Fruit fly (Drosophila melanogaster) whole organism, embryonic: ENCODE measurements around the gene loqs.

Experiments
- Aef1 ChIP-seq: fragments of 200-800 bp; sonication (Bioruptor generic); IDR thresholded peaks from 3 replicates; pipeline ENCODE4 v1.3.6; 2022; ENCODE audit warnings: missing biosample characterization, missing genetic modification characterization
- Antp ChIP-seq: fragments of 200-800 bp; sonication (Bioruptor generic); optimal IDR thresholded peaks from 3 replicates; lab custom pipeline; 2016; ENCODE audit warnings: missing biosample characterization, missing genetic modification characterization
- B-H1 ChIP-seq: fragments of 200-800 bp; sonication (Bioruptor generic); IDR thresholded peaks from 3 replicates; pipeline ENCODE4 v1.3.6; 2022; ENCODE audit warnings: missing biosample characterization, missing genetic modification characterization
- B-H2 ChIP-seq: fragments of 200-800 bp; sonication (Bioruptor generic); optimal IDR thresholded peaks from 2 replicates; lab custom pipeline; 2018; ENCODE audit warnings: missing biosample characterization, mild to moderate bottlenecking, missing genetic modification characterization
- CG10321 ChIP-seq: fragments of 200-800 bp; sonication (Bioruptor generic); IDR thresholded peaks from 2 replicates; pipeline ENCODE4 v1.3.6; 2022; ENCODE audit warnings: missing biosample characterization, missing genetic modification characterization
- CG10366 ChIP-seq: fragments of 200-800 bp; sonication (Bioruptor generic); IDR thresholded peaks from 2 replicates; pipeline ENCODE4 v1.3.6; 2022; ENCODE audit warnings: missing biosample characterization, missing genetic modification characterization
- CG10543 ChIP-seq: fragments of 200-800 bp; sonication (Bioruptor generic); optimal IDR thresholded peaks from 3 replicates; lab custom pipeline; 2017; ENCODE audit warnings: missing biosample characterization, mild to moderate bottlenecking, missing genetic modification characterization, moderate library complexity
- CG10979 ChIP-seq: fragments of 200-800 bp; sonication (Bioruptor generic); optimal IDR thresholded peaks from 2 replicates; lab custom pipeline; 2018; ENCODE audit warnings: missing biosample characterization, mild to moderate bottlenecking, missing genetic modification characterization, moderate library complexity
- CG11247 ChIP-seq: fragments of 200-800 bp; sonication (Bioruptor generic); IDR thresholded peaks from 2 replicates; pipeline ENCODE4 v1.3.6; 2022; ENCODE audit warnings: missing biosample characterization, missing genetic modification characterization
- CG12155 ChIP-seq: fragments of 200-800 bp; sonication (Bioruptor generic); optimal IDR thresholded peaks from 3 replicates; lab custom pipeline; 2016; ENCODE audit warnings: missing biosample characterization, missing genetic modification characterization
- CG12659 ChIP-seq: fragments of 200-800 bp; sonication (Bioruptor generic); optimal IDR thresholded peaks from 3 replicates; lab custom pipeline; 2017; ENCODE audit warnings: mild to moderate bottlenecking, missing biosample characterization, missing genetic modification reagents, missing genetic modification characterization
- CG13296 ChIP-seq: fragments of 200-800 bp; sonication (Bioruptor generic); optimal IDR thresholded peaks from 3 replicates; lab custom pipeline; 2018; ENCODE audit warnings: missing biosample characterization, mild to moderate bottlenecking, missing genetic modification characterization
- CG14710 ChIP-seq: fragments of 200-800 bp; sonication (Bioruptor generic); optimal IDR thresholded peaks from 3 replicates; lab custom pipeline; 2019; ENCODE audit warnings: missing biosample characterization, mild to moderate bottlenecking, missing genetic modification characterization, moderate library complexity
- CG14965 ChIP-seq: fragments of 200-800 bp; sonication (Bioruptor generic); optimal IDR thresholded peaks from 2 replicates; lab custom pipeline; 2016; ENCODE audit warnings: missing biosample characterization, missing genetic modification characterization, borderline replicate concordance
- CG1602 ChIP-seq: fragments of 200-800 bp; sonication (Bioruptor generic); optimal IDR thresholded peaks from 3 replicates; lab custom pipeline; 2016; ENCODE audit warnings: missing biosample characterization, missing genetic modification characterization
- CG17361 ChIP-seq: fragments of 200-800 bp; sonication (Bioruptor generic); IDR thresholded peaks from 3 replicates; pipeline ENCODE4 v1.3.6; 2022; ENCODE audit warnings: missing biosample characterization, missing genetic modification characterization
- CG2116 ChIP-seq: fragments of 200-800 bp; sonication (Bioruptor generic); optimal IDR thresholded peaks from 3 replicates; lab custom pipeline; 2018; ENCODE audit warnings: missing biosample characterization, mild to moderate bottlenecking, missing genetic modification characterization
- CG2120 ChIP-seq: fragments of 200-800 bp; sonication (Bioruptor generic); optimal IDR thresholded peaks from 3 replicates; lab custom pipeline; 2016; ENCODE audit warnings: missing biosample characterization, missing genetic modification characterization
- CG4424 ChIP-seq: fragments of 200-800 bp; sonication (Bioruptor generic); optimal IDR thresholded peaks from 3 replicates; lab custom pipeline; 2016; ENCODE audit warnings: missing biosample characterization, missing genetic modification characterization
- CG5953 ChIP-seq: fragments of 200-800 bp; sonication (Bioruptor generic); IDR thresholded peaks from 2 replicates; pipeline ENCODE4 v1.3.6; 2022; ENCODE audit warnings: missing biosample characterization, missing genetic modification characterization
- CG6254 ChIP-seq: fragments of 200-800 bp; sonication (Bioruptor generic); optimal IDR thresholded peaks from 3 replicates; lab custom pipeline; 2017; ENCODE audit warnings: mild to moderate bottlenecking, missing biosample characterization, missing genetic modification reagents, missing genetic modification characterization
- CG6689 ChIP-seq: fragments of 200-800 bp; sonication (Bioruptor generic); IDR thresholded peaks from 2 replicates; pipeline ENCODE4 v1.3.6; 2022; ENCODE audit warnings: missing biosample characterization, missing genetic modification characterization
- CG7928 ChIP-seq: fragments of 200-800 bp; sonication (Bioruptor generic); optimal IDR thresholded peaks from 2 replicates; lab custom pipeline; 2017; ENCODE audit warnings: missing biosample characterization, mild to moderate bottlenecking, missing genetic modification characterization
- CG7987 ChIP-seq: fragments of 200-800 bp; sonication (Bioruptor generic); optimal IDR thresholded peaks from 2 replicates; lab custom pipeline; 2018; ENCODE audit warnings: missing biosample characterization, mild to moderate bottlenecking, missing genetic modification characterization, moderate library complexity
- CG8944 ChIP-seq: fragments of 200-800 bp; sonication (Bioruptor generic); optimal IDR thresholded peaks from 3 replicates; lab custom pipeline; 2016; ENCODE audit warnings: missing biosample characterization, missing genetic modification characterization
- CG9932 ChIP-seq: fragments of 200-800 bp; sonication (Bioruptor generic); IDR thresholded peaks from 2 replicates; pipeline ENCODE4 v1.3.6; 2022; ENCODE audit warnings: missing biosample characterization, missing genetic modification characterization
- D ChIP-seq, 2 experiments: fragments of 200-800 bp in 1 of 2; fragments of >200 bp in 1 of 2; sonication (Bioruptor generic) in 1 of 2; optimal IDR thresholded peaks; 2 replicates in 1 of 2; 3 replicates in 1 of 2; lab custom pipeline; 2017; ENCODE audit warnings: mild to moderate bottlenecking in 1 of 2, missing biosample characterization in 1 of 2, missing genetic modification characterization in 1 of 2, missing genetic modification reagents in 1 of 2
- E2f1 ChIP-seq: fragments of 200-800 bp; sonication (Bioruptor generic); IDR thresholded peaks from 2 replicates; pipeline ENCODE4 v1.3.6; 2022; ENCODE audit warnings: missing biosample characterization, missing genetic modification characterization
- E2f2 ChIP-seq: fragments of 200-800 bp; sonication (Bioruptor generic); IDR thresholded peaks from 2 replicates; pipeline ENCODE4 v1.3.6; 2022; ENCODE audit warnings: missing biosample characterization, missing genetic modification characterization
- Ets97D ChIP-seq: fragments of 200-800 bp; sonication (Bioruptor generic); optimal IDR thresholded peaks from 3 replicates; lab custom pipeline; 2016; ENCODE audit warnings: missing biosample characterization, missing genetic modification characterization
- MESR4 ChIP-seq: fragments of 200-800 bp; sonication (Bioruptor generic); optimal IDR thresholded peaks from 2 replicates; lab custom pipeline; 2018; ENCODE audit warnings: missing biosample characterization, mild to moderate bottlenecking, missing genetic modification characterization, moderate library complexity
- Med ChIP-seq: fragments of 200-800 bp; sonication (Bioruptor generic); peaks from one replicate; lab custom pipeline; 2016; ENCODE audit warnings: missing biosample characterization, missing genetic modification characterization, mild to moderate bottlenecking, inconsistent platforms, moderate library complexity
- NC2β ChIP-seq: fragments of 200-800 bp; sonication (Bioruptor generic); optimal IDR thresholded peaks from 2 replicates; lab custom pipeline; 2016; ENCODE audit warnings: missing biosample characterization, missing genetic modification characterization
- Neu2 ChIP-seq: fragments of 200-800 bp; sonication (Bioruptor generic); optimal IDR thresholded peaks from 3 replicates; lab custom pipeline; 2016; ENCODE audit warnings: missing biosample characterization, missing genetic modification characterization, borderline replicate concordance
- Rfx ChIP-seq: fragments of 200-800 bp; sonication (Bioruptor generic); IDR thresholded peaks from 2 replicates; pipeline ENCODE4 v1.3.6; 2022; ENCODE audit warnings: missing biosample characterization, missing genetic modification characterization
- Ssrp ChIP-seq: fragments of 200-800 bp; sonication (Bioruptor generic); optimal IDR thresholded peaks from 2 replicates; lab custom pipeline; 2018; ENCODE audit warnings: missing biosample characterization, mild to moderate bottlenecking, missing genetic modification characterization, moderate library complexity
- ab ChIP-seq: fragments of 200-800 bp; sonication (Bioruptor generic); optimal IDR thresholded peaks from 2 replicates; lab custom pipeline; 2016; ENCODE audit warnings: missing biosample characterization, missing genetic modification characterization
- cg ChIP-seq: fragments of 200-800 bp; sonication (Bioruptor generic); optimal IDR thresholded peaks from 3 replicates; lab custom pipeline; 2019; ENCODE audit warnings: missing biosample characterization, mild to moderate bottlenecking, missing genetic modification characterization, moderate library complexity
- chinmo ChIP-seq: fragments of 200-800 bp; sonication (Bioruptor generic); IDR thresholded peaks from 4 replicates; pipeline ENCODE4 v1.3.6; 2022; ENCODE audit warnings: missing biosample characterization, missing genetic modification characterization; ENCODE audit not compliant: partially characterized antibody
- dpn ChIP-seq, 2 experiments: fragments of 200-800 bp; sonication (Bioruptor generic); optimal IDR thresholded peaks; 3 replicates each; lab custom pipeline; 2016; ENCODE audit warnings: missing biosample characterization in 2 of 2, missing genetic modification characterization in 2 of 2
- ewg ChIP-seq: fragments of 200-800 bp; sonication (Bioruptor generic); optimal IDR thresholded peaks from 3 replicates; lab custom pipeline; 2017; ENCODE audit warnings: mild to moderate bottlenecking, missing biosample characterization, missing genetic modification reagents, missing genetic modification characterization
- fd3F ChIP-seq: fragments of 200-800 bp; sonication (Bioruptor generic); optimal IDR thresholded peaks from 2 replicates; lab custom pipeline; 2018; ENCODE audit warnings: missing biosample characterization, mild to moderate bottlenecking, missing genetic modification characterization, moderate library complexity
- ind ChIP-seq: fragments of 200-800 bp; sonication (Bioruptor generic); optimal IDR thresholded peaks from 3 replicates; lab custom pipeline; 2016; ENCODE audit warnings: missing biosample characterization, missing genetic modification characterization
- ken ChIP-seq: fragments of 200-800 bp; sonication (Bioruptor generic); IDR thresholded peaks from 3 replicates; pipeline ENCODE4 v1.3.6; 2022; ENCODE audit warnings: missing biosample characterization, missing genetic modification characterization
- sna ChIP-seq: fragments of 200-800 bp; sonication (Bioruptor generic); IDR thresholded peaks from 2 replicates; pipeline ENCODE4 v1.3.6; 2022; ENCODE audit warnings: missing biosample characterization, missing genetic modification characterization; ENCODE audit not compliant: partially characterized antibody
- stwl ChIP-seq: fragments of 200-800 bp; sonication (Bioruptor generic); optimal IDR thresholded peaks from 3 replicates; lab custom pipeline; 2018; ENCODE audit warnings: missing biosample characterization, mild to moderate bottlenecking, missing genetic modification characterization, moderate library complexity
- tin ChIP-seq: fragments of 200-800 bp; sonication (Bioruptor generic); optimal IDR thresholded peaks from 3 replicates; lab custom pipeline; 2016; ENCODE audit warnings: missing biosample characterization, missing genetic modification characterization
- tll ChIP-seq, 2 experiments: fragments of 200-800 bp in 1 of 2; fragments of >200 bp in 1 of 2; sonication (Bioruptor generic) in 1 of 2; optimal IDR thresholded peaks; 2 replicates each; lab custom pipeline; 2017 to 2019; ENCODE audit warnings: missing biosample characterization in 2 of 2, missing genetic modification characterization in 2 of 2, mild to moderate bottlenecking in 1 of 2, moderate library complexity in 1 of 2
- trem ChIP-seq: fragments of 200-800 bp; optimal IDR thresholded peaks from 3 replicates; lab custom pipeline; 2019; ENCODE audit warnings: missing biosample characterization, mild to moderate bottlenecking, missing genetic modification characterization, moderate library complexity

The loqs gene

DNA sequence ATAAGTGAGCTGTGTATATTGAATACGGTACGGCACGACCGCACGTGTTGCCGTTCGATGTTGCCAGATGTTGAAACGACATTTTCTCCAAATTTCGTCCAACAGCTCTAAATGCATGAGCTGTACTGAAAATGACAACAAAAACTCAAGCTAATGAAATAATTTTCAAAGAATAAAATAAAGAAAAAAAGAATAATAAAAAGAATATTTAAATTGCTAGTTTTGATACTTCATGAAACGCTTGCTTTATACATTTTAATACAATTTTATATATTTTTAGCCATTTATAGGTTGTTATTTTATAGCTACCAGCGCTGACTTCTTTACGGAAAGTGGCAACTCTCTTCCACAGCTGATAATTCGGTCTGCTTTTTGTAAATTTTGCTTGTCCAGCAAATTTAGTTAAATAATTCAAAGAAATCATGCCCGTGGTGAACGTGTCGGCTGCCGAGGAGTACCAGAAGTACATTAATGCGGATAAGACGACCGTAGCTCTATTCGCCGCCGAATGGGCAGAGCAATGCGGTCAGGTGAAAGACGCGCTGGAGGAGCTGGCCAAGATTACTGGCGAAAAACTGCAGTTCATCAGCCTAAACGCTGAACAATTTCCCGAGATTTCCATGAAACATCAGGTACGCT is 16.2 kb upstream of the loqs start, which contains the start of the genes Nnp-1 and Grx3 (continued):
- TF ChIP-seq ab (GFP tag; lab: Kevin White, UChicago) = no peak
- peak; percentile 54 for TF ChIP-seq tin (GFP tag; lab: Kevin White, UChicago)
- no peak for TF ChIP-seq CG10321 (GFP tag; lab: Robert Waterston, UW)
- TF ChIP-seq CG6254 = peak; percentile 5
- peak; percentile 51 for TF ChIP-seq fd3F (GFP tag; lab: Kevin White, UChicago)
- peak; percentile 61 for TF ChIP-seq Rfx (GFP tag; lab: Robert Waterston, UW)
- peak; percentile 79 for TF ChIP-seq CG12659 (GFP tag; lab: Kevin White, UChicago)
- TF ChIP-seq ewg (GFP tag; lab: Kevin White, UChicago) = peak; percentile 24
- peak; percentile 82 for TF ChIP-seq CG10543 (GFP tag; lab: Kevin White, UChicago)
- TF ChIP-seq D (optimal IDR thresholded peaks at IDR 0.05; lab: Kevin White, UChicago) = no peak
- TF ChIP-seq D (GFP tag; optimal IDR thresholded peaks at IDR 0.05; lab: Kevin White, UChicago) = peak; percentile 6
- peak in 1 of 2 experiments; percentile 60 for TF ChIP-seq dpn (GFP tag; optimal IDR thresholded peaks at IDR 0.05; lab: Kevin White, UChicago)
- TF ChIP-seq E2f2 (GFP tag; lab: Robert Waterston, UW) = 0 out of 2 replicates have a peak, but pooled peaks have one; percentile 16
- TF ChIP-seq CG14965 (GFP tag; lab: Kevin White, UChicago) = no peak
- TF ChIP-seq CG14710 = peak; percentile 82
- peak; percentile 52 for TF ChIP-seq CG2120 (GFP tag; lab: Kevin White, UChicago)
- peak; percentile 29 for TF ChIP-seq Ssrp
- TF ChIP-seq CG13296 = no peak
- no peak for TF ChIP-seq Antp (GFP tag; lab: Kevin White, UChicago)
- peak; percentile 49 for TF ChIP-seq CG6689 (GFP tag; lab: Robert Waterston, UW)
- TF ChIP-seq CG11247 (GFP tag; lab: Robert Waterston, UW) = no peak
- TF ChIP-seq CG7928 (GFP tag; lab: Kevin White, UChicago) = peak; percentile 44
- peak; percentile 54 for TF ChIP-seq CG2116 (GFP tag; lab: Kevin White, UChicago)
- peak; percentile 68 for TF ChIP-seq ind (GFP tag; lab: Kevin White, UChicago)
- peak; percentile 61 for TF ChIP-seq CG12155 (GFP tag; lab: Kevin White, UChicago)
- peak; percentile 49 for TF ChIP-seq stwl
- TF ChIP-seq CG1602 (GFP tag; lab: Kevin White, UChicago) = peak; percentile 22
- TF ChIP-seq CG10979 (tag; lab: Kevin White, UChicago) = peak; percentile 43
- peak; percentile 26 for TF ChIP-seq MESR4 (GFP tag; lab: Kevin White, UChicago)
- no peak for TF ChIP-seq CG8944 (GFP tag; lab: Kevin White, UChicago)
- peak; percentile 18 for TF ChIP-seq Ets97D (GFP tag; lab: Kevin White, UChicago)

dm6 chr2L:13367378-13367777 is 15.1 kb upstream of the loqs start, which contains the start of gene Tap42:
TSS of gene Tap42 (plus strand) at chr2L:13367617.
- TF ChIP-seq CG5953 (GFP tag; lab: Robert Waterston, UW) = no peak
- TF ChIP-seq CG7987 (GFP tag; lab: Kevin White, UChicago) = peak; percentile 5
- TF ChIP-seq Neu2 = no peak
- no peak for TF ChIP-seq Aef1 (GFP tag; lab: Robert Waterston, UW)
- no peak for TF ChIP-seq sna (GFP tag; lab: Robert Waterston, UW)
- TF ChIP-seq E2f1 (GFP tag; lab: Robert Waterston, UW) = no peak
- TF ChIP-seq CG10366 = peak; percentile 23; the same call in 1 of the 2 replicates
- TF ChIP-seq NC2β (GFP tag; lab: Kevin White, UChicago) = no peak
- no peak for TF ChIP-seq tll (GFP tag; optimal IDR thresholded peaks at IDR 0.05; lab: Kevin White, UChicago)
- TF ChIP-seq chinmo = no peak
- TF ChIP-seq CG9932 = peak; percentile 53
- TF ChIP-seq B-H1 (GFP tag; lab: Robert Waterston, UW) = no peak
- no peak for TF ChIP-seq ken (GFP tag; lab: Robert Waterston, UW)
- TF ChIP-seq CG8944 (GFP tag; lab: Kevin White, UChicago) = no peak
- TF ChIP-seq B-H2 (GFP tag; lab: Kevin White, UChicago) = peak; percentile 26
- peak; percentile 27 for TF ChIP-seq stwl
- no peak for TF ChIP-seq cg (GFP tag; lab: Kevin White, UChicago)
- no peak for TF ChIP-seq CG4424 (GFP tag; lab: Kevin White, UChicago)
- peak; percentile 86 for TF ChIP-seq Med
- TF ChIP-seq trem = peak; percentile 22
- TF ChIP-seq CG17361 = no peak
